Worm (Caenorhabditis elegans) whole organism, L4 larva: Measurements from ENCODE around the gene K11H12.8.

Experiments used
- F37D6.2 ChIP-seq: sonication (generic microtip); optimal IDR thresholded peaks from 2 replicates; lab custom pipeline; 2016; ENCODE audit warnings: mild to moderate bottlenecking, missing genetic modification characterization, missing compliant biosample characterization
- aly-2 ChIP-seq: sonication (generic microtip); optimal IDR thresholded peaks from 2 replicates; lab custom pipeline; 2018; ENCODE audit warnings: missing biosample characterization, missing genetic modification characterization
- arid-1 ChIP-seq: fragments of 200-800 bp; sonication (Bioruptor generic); conservative IDR thresholded peaks from 2 replicates; pipeline ENCODE4 v1.3.6; 2022; ENCODE audit warnings: missing genetic modification reagents, missing genetic modification characterization, missing compliant biosample characterization
- ceh-62 ChIP-seq: sonication (generic microtip); optimal IDR thresholded peaks from 2 replicates; lab custom pipeline; 2017; ENCODE audit warnings: missing biosample characterization, missing genetic modification characterization
- ceh-82 ChIP-seq: sonication (generic microtip); optimal IDR thresholded peaks from 2 replicates; lab custom pipeline; 2017; ENCODE audit warnings: missing biosample characterization, missing genetic modification characterization
- daf-12 ChIP-seq: fragments of 150-350 bp; optimal IDR thresholded peaks from 2 replicates; lab custom pipeline; 2014; ENCODE audit warnings: missing biosample characterization, missing genetic modification reagents, missing genetic modification characterization
- dmd-9 ChIP-seq: fragments of 200-800 bp; sonication (Bioruptor generic); IDR thresholded peaks from 2 replicates; pipeline ENCODE4 v1.3.6; 2022; ENCODE audit warnings: missing genetic modification reagents, missing genetic modification characterization, missing compliant biosample characterization
- egl-43 ChIP-seq: fragments of 200-800 bp; sonication (Bioruptor generic); IDR thresholded peaks from 2 replicates; pipeline ENCODE4 v1.3.6; 2022; ENCODE audit warnings: missing genetic modification reagents, missing genetic modification characterization, missing compliant biosample characterization
- madf-5 ChIP-seq, 2 experiments: fragments of 200-800 bp; sonication (Bioruptor generic); IDR thresholded peaks; 2 replicates each; pipeline ENCODE4 v1.3.6; 2022; ENCODE audit warnings: missing compliant biosample characterization in 2 of 2, missing genetic modification characterization in 2 of 2
- nhr-76 ChIP-seq: fragments of 150-350 bp; optimal IDR thresholded peaks from 2 replicates; lab custom pipeline; 2014; ENCODE audit warnings: missing biosample characterization, missing genetic modification characterization

- TF ChIP-seq daf-12 (tag; lab: Kevin White, UChicago) = no peak
- no peak for TF ChIP-seq ceh-82 (tag; lab: Kevin White, UChicago)
- no peak for TF ChIP-seq F37D6.2
- TF ChIP-seq arid-1 (GFP tag; lab: Robert Waterston, UW) = no peak
- TF ChIP-seq madf-5 (GFP tag; IDR thresholded peaks at IDR 0.05; lab: Robert Waterston, UW) = no peak
- no peak for TF ChIP-seq dmd-9
- TF ChIP-seq nhr-76 = no peak
- no peak for TF ChIP-seq ceh-62 (tag; lab: Kevin White, UChicago)
- no peak for TF ChIP-seq aly-2 (tag; lab: Kevin White, UChicago)
- TF ChIP-seq egl-43 (GFP tag; lab: Robert Waterston, UW) = no peak
Observed at ce11 chrIV:649365-649764, 5.8 kb upstream of the K11H12.8 start, which contains the start of gene K11H12.9.
